Worm (Caenorhabditis elegans): ENCODE results near the gene irld-27.

DNA sequence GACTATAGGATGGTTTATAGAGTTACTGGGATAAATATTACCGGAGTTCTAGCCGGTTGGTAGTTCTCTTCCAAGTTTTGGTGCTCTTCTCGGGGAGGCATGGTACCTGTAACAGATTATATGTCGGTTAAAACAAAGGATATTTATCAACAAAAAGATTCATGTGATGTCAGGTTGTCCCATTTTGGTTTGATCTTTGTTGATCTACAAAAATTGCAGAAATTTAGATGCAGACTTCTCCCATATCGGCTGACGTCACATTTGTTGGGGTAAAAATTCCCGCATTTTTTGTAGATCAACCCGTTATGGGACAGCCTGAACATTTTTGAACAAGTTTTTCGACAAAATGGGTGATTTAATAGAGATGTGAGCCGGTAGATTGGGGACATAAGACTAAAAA, 36.0 kb downstream of the irld-27 start, which contains the start of gene Y49F6C.7:
- TF ChIP-seq dao-5 (tag; optimal IDR thresholded peaks at IDR 0.05) (no peak), him-1 (tag; optimal IDR thresholded peaks at IDR 0.05) (no peak), W03F9.2 (tag; optimal IDR thresholded peaks at IDR 0.05) (no peak)

Data from whole organism, L4/young adult.